Worm (Caenorhabditis elegans) whole organism, mixed stage, embryonic: ENCODE data around the gene C29F7.10.
A peak's percentile ranks its signal among the peaks of the same experiment; 100 is the strongest.

ENCODE experiments used
- M03D4.4 ChIP-seq: sonication (generic microtip); optimal IDR thresholded peaks from 2 replicates; lab custom pipeline; 2017; ENCODE audit warnings: mild to moderate bottlenecking, missing genetic modification characterization, missing compliant biosample characterization
- bed-3 ChIP-seq: fragments of 200-800 bp; sonication (Bioruptor generic); optimal IDR thresholded peaks from 3 replicates; lab custom pipeline; 2018; ENCODE audit warnings: mild to moderate bottlenecking, missing genetic modification characterization, moderate library complexity, missing compliant biosample characterization
- blmp-1 ChIP-seq: fragments of 150-350 bp; optimal IDR thresholded peaks from 2 replicates; lab custom pipeline; 2014; ENCODE audit warnings: missing biosample characterization, missing genetic modification characterization
- ceh-39 ChIP-seq: fragments of 150-350 bp; optimal IDR thresholded peaks from 2 replicates; lab custom pipeline; 2014; ENCODE audit warnings: missing biosample characterization, missing genetic modification characterization
- ceh-43 ChIP-seq: fragments of 200-800 bp; sonication (Bioruptor generic); optimal IDR thresholded peaks from 2 replicates; lab custom pipeline; 2018; ENCODE audit warnings: mild to moderate bottlenecking, missing genetic modification characterization, moderate library complexity, missing compliant biosample characterization
- ceh-83 ChIP-seq: fragments of 200-800 bp; sonication (Bioruptor generic); optimal IDR thresholded peaks from 2 replicates; lab custom pipeline; 2018; ENCODE audit warnings: mild to moderate bottlenecking, missing genetic modification characterization, missing compliant biosample characterization
- ces-1 ChIP-seq: fragments of 150-350 bp; optimal IDR thresholded peaks from 2 replicates; lab custom pipeline; 2014; ENCODE audit warnings: missing biosample characterization, missing genetic modification reagents, missing genetic modification characterization
- cnd-1 ChIP-seq: fragments of 200-800 bp; sonication (Bioruptor generic); optimal IDR thresholded peaks from 2 replicates; lab custom pipeline; 2018; ENCODE audit warnings: mild to moderate bottlenecking, missing genetic modification characterization, missing compliant biosample characterization
- drap-1 ChIP-seq: fragments of 200-800 bp; sonication (Bioruptor generic); optimal IDR thresholded peaks from 3 replicates; lab custom pipeline; 2018; ENCODE audit warnings: mild to moderate bottlenecking, missing genetic modification characterization, missing compliant biosample characterization
- elt-1 ChIP-seq: sonication (generic microtip); optimal IDR thresholded peaks from 2 replicates; lab custom pipeline; 2017; ENCODE audit warnings: missing genetic modification characterization, mild to moderate bottlenecking, missing compliant biosample characterization, antibody characterized with exemption, moderate library complexity, borderline replicate concordance; ENCODE audit not compliant: insufficient read depth
- elt-3 ChIP-seq: fragments of 150-350 bp; optimal IDR thresholded peaks from 2 replicates; lab custom pipeline; 2014; ENCODE audit warnings: missing biosample characterization, missing genetic modification characterization
- flh-1 ChIP-seq: fragments of 200-800 bp; sonication (Bioruptor generic); optimal IDR thresholded peaks from 2 replicates; lab custom pipeline; 2018; ENCODE audit warnings: mild to moderate bottlenecking, missing genetic modification characterization, moderate library complexity, missing compliant biosample characterization
- ham-2 ChIP-seq: fragments of 200-800 bp; sonication (Bioruptor generic); optimal IDR thresholded peaks from 2 replicates; lab custom pipeline; 2018; ENCODE audit warnings: mild to moderate bottlenecking, missing genetic modification characterization, missing compliant biosample characterization
- hlh-1 ChIP-seq: fragments of 150-350 bp; optimal IDR thresholded peaks from 2 replicates; lab custom pipeline; 2014; ENCODE audit warnings: missing biosample characterization, missing genetic modification reagents, missing genetic modification characterization
- lin-32 ChIP-seq: fragments of 200-800 bp; sonication (Bioruptor generic); optimal IDR thresholded peaks from 2 replicates; lab custom pipeline; 2018; ENCODE audit warnings: mild to moderate bottlenecking, missing genetic modification characterization, missing compliant biosample characterization
- mab-5 ChIP-seq: fragments of 150-350 bp; optimal IDR thresholded peaks from 2 replicates; lab custom pipeline; 2014; ENCODE audit warnings: missing biosample characterization, missing genetic modification characterization
- mls-2 ChIP-seq: sonication (generic microtip); optimal IDR thresholded peaks from 2 replicates; lab custom pipeline; 2016; ENCODE audit warnings: mild to moderate bottlenecking, missing genetic modification characterization, moderate library complexity, missing compliant biosample characterization
- nhr-12 ChIP-seq: fragments of 150-350 bp; optimal IDR thresholded peaks from 2 replicates; lab custom pipeline; 2014; ENCODE audit warnings: missing biosample characterization, missing genetic modification characterization
- nhr-2 ChIP-seq: fragments of 150-350 bp; optimal IDR thresholded peaks from 2 replicates; lab custom pipeline; 2014; ENCODE audit warnings: missing biosample characterization, missing genetic modification characterization
- nhr-237 ChIP-seq: fragments of 150-350 bp; optimal IDR thresholded peaks from 2 replicates; lab custom pipeline; 2014; ENCODE audit warnings: missing biosample characterization, missing genetic modification characterization
- nhr-28 ChIP-seq: fragments of 150-350 bp; optimal IDR thresholded peaks from 2 replicates; lab custom pipeline; 2014; ENCODE audit warnings: missing biosample characterization, missing genetic modification characterization
- nhr-76 ChIP-seq: sonication (generic microtip); optimal IDR thresholded peaks from 2 replicates; lab custom pipeline; 2017; ENCODE audit warnings: missing biosample characterization, missing genetic modification characterization
- pha-4 ChIP-seq: fragments of 150-350 bp; optimal IDR thresholded peaks from 2 replicates; lab custom pipeline; 2018; ENCODE audit warnings: missing biosample characterization, missing genetic modification reagents, missing genetic modification characterization
- sem-2 ChIP-seq: fragments of 200-800 bp; sonication (Bioruptor generic); optimal IDR thresholded peaks from 2 replicates; lab custom pipeline; 2018; ENCODE audit warnings: mild to moderate bottlenecking, missing genetic modification characterization, missing compliant biosample characterization
- snpc-4 ChIP-seq: fragments of 150-350 bp; optimal IDR thresholded peaks from 2 replicates; lab custom pipeline; 2014; ENCODE audit warnings: missing biosample characterization, missing genetic modification characterization
- sptf-1 ChIP-seq: sonication (generic microtip); optimal IDR thresholded peaks from 2 replicates; lab custom pipeline; 2017; ENCODE audit warnings: mild to moderate bottlenecking, missing genetic modification characterization, moderate library complexity, missing compliant biosample characterization
- tbx-8 ChIP-seq: fragments of 200-800 bp; sonication (Bioruptor generic); optimal IDR thresholded peaks from 2 replicates; lab custom pipeline; 2018; ENCODE audit warnings: mild to moderate bottlenecking, missing genetic modification characterization, moderate library complexity, missing compliant biosample characterization
- unc-120 ChIP-seq: sonication (generic microtip); optimal IDR thresholded peaks from 2 replicates; lab custom pipeline; 2017; ENCODE audit warnings: missing genetic modification characterization, missing compliant biosample characterization; ENCODE audit not compliant: poor library complexity, severe bottlenecking
- unc-62 ChIP-seq: fragments of 150-350 bp; optimal IDR thresholded peaks from 2 replicates; lab custom pipeline; 2014; ENCODE audit warnings: missing biosample characterization, missing genetic modification reagents, missing genetic modification characterization
- zip-8 ChIP-seq: fragments of 150-350 bp; optimal IDR thresholded peaks from 2 replicates; lab custom pipeline; 2014; ENCODE audit warnings: missing biosample characterization, missing genetic modification characterization
- ztf-11 ChIP-seq: fragments of 150-350 bp; optimal IDR thresholded peaks from 2 replicates; lab custom pipeline; 2014; ENCODE audit warnings: missing biosample characterization, missing genetic modification characterization

The C29F7.10 gene

ce11 chrX:13414974-13415373 lies 16.3 kb downstream of the C29F7.10 start:
- TF ChIP-seq sptf-1 (tag; lab: Kevin White, UChicago) (peak; percentile 79), hlh-1 (tag; lab: Kevin White, UChicago) (peak; percentile 6), cnd-1 (peak; percentile 66), drap-1 (GFP tag; lab: Kevin White, UChicago) (peak; percentile 66), nhr-76 (tag; lab: Kevin White, UChicago) (no peak), bed-3 (GFP tag; lab: Kevin White, UChicago) (peak; percentile 32), ceh-83 (GFP tag; lab: Kevin White, UChicago) (no peak), unc-120 (tag; lab: Kevin White, UChicago) (peak; percentile 46), ceh-43 (GFP tag; lab: Kevin White, UChicago) (peak; percentile 5), ham-2 (peak; percentile 45), M03D4.4 (tag; lab: Kevin White, UChicago) (peak; percentile 63), mls-2 (peak; percentile 55), sem-2 (GFP tag; lab: Kevin White, UChicago) (peak; percentile 49), nhr-28 (tag; lab: Kevin White, UChicago) (no peak)
- TF ChIP-seq, all 35 proteins: peak for 11

- TF ChIP-seq mab-5 (tag; lab: Kevin White, UChicago), result no peak
- TF ChIP-seq bed-3 (GFP tag; lab: Kevin White, UChicago), result no peak
- no peak for TF ChIP-seq M03D4.4 (tag; lab: Kevin White, UChicago)
- TF ChIP-seq flh-1, result no peak
- TF ChIP-seq sptf-1 (tag; lab: Kevin White, UChicago), result no peak
- TF ChIP-seq pha-4 (tag; lab: Kevin White, UChicago), result no peak
- no peak for TF ChIP-seq ceh-83 (GFP tag; lab: Kevin White, UChicago)
- TF ChIP-seq nhr-12 (tag; lab: Kevin White, UChicago), result no peak
- no peak for TF ChIP-seq drap-1 (GFP tag; lab: Kevin White, UChicago)
- TF ChIP-seq ces-1 (GFP tag; lab: Kevin White, UChicago), result no peak
- no peak for TF ChIP-seq mls-2
- TF ChIP-seq nhr-28 (tag; lab: Kevin White, UChicago), result no peak
- no peak for TF ChIP-seq unc-120 (tag; lab: Kevin White, UChicago)
These were observed 19.0 kb downstream of the C29F7.10 start for ce11 chrX:13412307-13412706.

ce11 chrX:13411306-13411705 lies 20.0 kb downstream of the C29F7.10 start:
- TF ChIP-seq snpc-4 (tag; lab: Kevin White, UChicago), result no peak

DNA sequence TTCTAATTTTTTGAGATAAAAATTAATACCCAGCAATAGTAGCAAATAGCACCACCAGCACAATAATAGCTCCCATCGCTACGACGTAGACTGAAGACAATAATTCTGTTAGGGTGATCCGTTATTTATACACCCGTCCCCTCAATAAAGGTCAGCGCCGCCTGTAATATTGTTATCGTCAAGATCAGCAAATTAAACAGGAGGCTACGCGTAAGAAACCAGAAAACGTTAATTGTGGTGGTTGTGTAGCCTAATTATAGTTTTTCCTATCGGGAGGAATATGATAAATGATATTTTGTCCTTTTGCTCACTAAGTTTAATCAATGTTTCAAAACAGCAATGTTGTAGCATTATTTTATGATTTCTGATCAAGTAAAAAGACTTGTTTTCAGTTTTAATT lies 21.7 kb downstream of the C29F7.10 start, which contains the start of the genes cyp-13B1 and C29F7.1:
TSS of gene cyp-13B1 (minus strand) at position 101 of the 400 bp plus-strand sequence.
TSS of gene C29F7.1 (plus strand) at position 394 of the 400 bp plus-strand sequence.
- no peak for TF ChIP-seq unc-62 (GFP tag; lab: Kevin White, UChicago)
- TF ChIP-seq cnd-1, result no peak
- TF ChIP-seq lin-32 (GFP tag; lab: Kevin White, UChicago), result no peak
- no peak for TF ChIP-seq mab-5 (tag; lab: Kevin White, UChicago)
- no peak for TF ChIP-seq drap-1 (GFP tag; lab: Kevin White, UChicago)
- TF ChIP-seq ham-2, result no peak
- TF ChIP-seq snpc-4 (tag; lab: Kevin White, UChicago), result no peak
- no peak for TF ChIP-seq ceh-43 (GFP tag; lab: Kevin White, UChicago)
- no peak for TF ChIP-seq pha-4 (tag; lab: Kevin White, UChicago)
- TF ChIP-seq ceh-39 (tag; lab: Kevin White, UChicago), result no peak
- no peak for TF ChIP-seq elt-1
- TF ChIP-seq nhr-76 (tag; lab: Kevin White, UChicago), result no peak
- no peak for TF ChIP-seq mls-2
- TF ChIP-seq sem-2 (GFP tag; lab: Kevin White, UChicago), result no peak
- TF ChIP-seq nhr-2 (tag; lab: Kevin White, UChicago), result no peak
- TF ChIP-seq ztf-11 (tag; lab: Kevin White, UChicago), result no peak
- TF ChIP-seq elt-3, result no peak

ce11 chrX:13401783-13402182 lies 29.5 kb downstream of the C29F7.10 start, which contains the start of gene F02C12.1:
TSS of gene F02C12.1 (plus strand) at chrX:13402083.
- TF ChIP-seq sem-2 (GFP tag; lab: Kevin White, UChicago), result no peak
- no peak for TF ChIP-seq ces-1 (GFP tag; lab: Kevin White, UChicago)
- no peak for TF ChIP-seq bed-3 (GFP tag; lab: Kevin White, UChicago)
- TF ChIP-seq sptf-1 (tag; lab: Kevin White, UChicago), result no peak
- TF ChIP-seq tbx-8 (GFP tag; lab: Kevin White, UChicago), result no peak
- no peak for TF ChIP-seq nhr-76 (tag; lab: Kevin White, UChicago)
- no peak for TF ChIP-seq unc-120 (tag; lab: Kevin White, UChicago)
- no peak for TF ChIP-seq mls-2
- no peak for TF ChIP-seq nhr-28 (tag; lab: Kevin White, UChicago)
- TF ChIP-seq zip-8, result no peak
- no peak for TF ChIP-seq nhr-237
- TF ChIP-seq drap-1 (GFP tag; lab: Kevin White, UChicago), result no peak
- no peak for TF ChIP-seq ztf-11 (tag; lab: Kevin White, UChicago)
- no peak for TF ChIP-seq lin-32 (GFP tag; lab: Kevin White, UChicago)
- no peak for TF ChIP-seq blmp-1 (tag; lab: Kevin White, UChicago)
- no peak for TF ChIP-seq snpc-4 (tag; lab: Kevin White, UChicago)
- TF ChIP-seq nhr-12 (tag; lab: Kevin White, UChicago), result no peak
